Fruit fly (Drosophila melanogaster): ENCODE data around the gene Xrcc2.

Gene Xrcc2

DNA sequence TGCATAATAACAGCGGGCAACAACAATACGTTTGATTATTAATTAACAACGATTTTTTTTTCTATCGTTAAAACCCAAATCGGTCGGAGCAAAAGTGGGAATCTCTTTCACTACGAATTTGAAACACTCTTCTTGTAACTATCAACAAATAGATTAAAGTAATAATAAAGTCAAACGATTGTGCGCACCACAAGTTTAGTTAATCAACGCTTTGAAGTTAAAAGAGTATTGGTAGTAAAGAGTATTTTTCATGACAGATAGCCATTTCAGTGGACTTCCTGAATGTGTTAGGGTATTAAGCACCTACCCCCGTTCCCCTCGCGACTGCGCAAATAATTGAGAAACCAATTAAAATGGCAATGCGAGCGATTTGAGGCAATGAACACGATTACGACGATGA is 46.9 kb downstream of the Xrcc2 start:
- TF ChIP-seq dl (GFP tag; optimal IDR thresholded peaks at IDR 0.05; ENCODE audit: insufficient read depth in 1 of 2, partially characterized antibody in 2 of 2) (no peak), br (GFP tag; optimal IDR thresholded peaks at IDR 0.05) (peak; percentile 75), Myc (optimal IDR thresholded peaks at IDR 0.05) (no peak), fru (GFP tag; optimal IDR thresholded peaks at IDR 0.05) (peak; percentile 76), Jra (GFP tag; optimal IDR thresholded peaks at IDR 0.05) (no peak), Mio (GFP tag; optimal IDR thresholded peaks at IDR 0.05) (no peak), CG9705 (GFP tag; optimal IDR thresholded peaks at IDR 0.05) (peak; percentile 16), CG32264 (GFP tag; optimal IDR thresholded peaks at IDR 0.05) (peak; percentile 18), Sp1 (GFP tag; optimal IDR thresholded peaks at IDR 0.05) (peak; percentile 73), CrebA (GFP tag; optimal IDR thresholded peaks at IDR 0.05; ENCODE audit: borderline replicate concordance) (no peak), Hr83 (GFP tag; optimal IDR thresholded peaks at IDR 0.05; ENCODE audit: poor library complexity, severe bottlenecking) (no peak), N (GFP tag; optimal IDR thresholded peaks at IDR 0.05) (no peak), psq (GFP tag; optimal IDR thresholded peaks at IDR 0.05) (peak; percentile 49), tai (GFP tag; optimal IDR thresholded peaks at IDR 0.05) (peak; percentile 48), woc (GFP tag; optimal IDR thresholded peaks at IDR 0.05) (peak; percentile 48), Hr78 (GFP tag; optimal IDR thresholded peaks at IDR 0.05) (no peak), Rel (GFP tag; optimal IDR thresholded peaks at IDR 0.05) (no peak), Rel (tag; optimal IDR thresholded peaks at IDR 0.05) (peak; percentile 24), OdsH (GFP tag; optimal IDR thresholded peaks at IDR 0.05) (peak; percentile 76), jim (GFP tag; optimal IDR thresholded peaks at IDR 0.05) (no peak), dsf (GFP tag; optimal IDR thresholded peaks at IDR 0.05; ENCODE audit: borderline replicate concordance) (no peak), foxo (GFP tag; optimal IDR thresholded peaks at IDR 0.05) (peak; percentile 37 to 80), pan (optimal IDR thresholded peaks at IDR 0.05) (no peak), ey (GFP tag; optimal IDR thresholded peaks at IDR 0.05) (peak; percentile 86), usp (GFP tag; optimal IDR thresholded peaks at IDR 0.05) (no peak), Dfd (GFP tag; optimal IDR thresholded peaks at IDR 0.05) (no peak), Dif (GFP tag; optimal IDR thresholded peaks at IDR 0.05; ENCODE audit: partially characterized antibody) (no peak), lola (GFP tag; optimal IDR thresholded peaks at IDR 0.05) (no peak), HLH106 (tag; optimal IDR thresholded peaks at IDR 0.05) (peak; percentile 85), Abd-B (GFP tag; optimal IDR thresholded peaks at IDR 0.05) (no peak), h (GFP tag; optimal IDR thresholded peaks at IDR 0.05) (peak; percentile 81), brk (GFP tag; optimal IDR thresholded peaks at IDR 0.05) (peak; percentile 27), GATAd (GFP tag; optimal IDR thresholded peaks at IDR 0.05) (no peak), rgr (GFP tag; optimal IDR thresholded peaks at IDR 0.05) (peak; percentile 83), sage (GFP tag; optimal IDR thresholded peaks at IDR 0.05) (no peak), sv (GFP tag; optimal IDR thresholded peaks at IDR 0.05) (peak; percentile 70), dmrt93B (GFP tag; optimal IDR thresholded peaks at IDR 0.05) (peak; percentile 62), Hnf4 (GFP tag; optimal IDR thresholded peaks at IDR 0.05) (peak; percentile 73), Vsx2 (GFP tag; optimal IDR thresholded peaks at IDR 0.05; ENCODE audit: partially characterized antibody) (no peak)

DNA sequence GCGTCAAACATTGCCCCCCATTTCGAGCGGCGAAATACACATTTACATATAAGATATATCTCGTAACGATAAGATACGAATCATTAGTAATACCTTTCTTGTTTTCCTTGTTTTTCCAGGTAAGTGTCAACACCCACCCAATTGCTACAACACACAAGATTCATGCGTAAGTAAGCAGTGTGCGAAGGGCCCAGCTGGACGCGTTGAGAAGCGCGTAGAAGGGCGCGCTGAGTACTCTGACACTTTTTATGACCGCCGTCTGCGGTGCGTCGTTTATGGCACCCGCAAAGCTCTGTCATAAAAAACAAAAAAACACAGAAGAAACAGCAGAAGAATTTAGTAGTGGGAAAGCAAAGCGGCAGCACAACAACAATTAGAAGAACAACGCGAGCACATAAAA is 47.8 kb downstream of the Xrcc2 start:
- no peak for TF ChIP-seq OdsH (GFP tag; optimal IDR thresholded peaks at IDR 0.05)
- no peak for TF ChIP-seq Sp1 (GFP tag; optimal IDR thresholded peaks at IDR 0.05)
- TF ChIP-seq dsf (GFP tag; optimal IDR thresholded peaks at IDR 0.05; ENCODE audit: borderline replicate concordance), result no peak
- no peak for TF ChIP-seq dl (GFP tag; optimal IDR thresholded peaks at IDR 0.05; ENCODE audit: insufficient read depth in 1 of 2, partially characterized antibody in 2 of 2)
- no peak for TF ChIP-seq woc (GFP tag; optimal IDR thresholded peaks at IDR 0.05)
- TF ChIP-seq pan (optimal IDR thresholded peaks at IDR 0.05), result no peak
- no peak for TF ChIP-seq tai (GFP tag; optimal IDR thresholded peaks at IDR 0.05)
- no peak for TF ChIP-seq lola (GFP tag; optimal IDR thresholded peaks at IDR 0.05)
- TF ChIP-seq dmrt93B (GFP tag; optimal IDR thresholded peaks at IDR 0.05), result no peak
- no peak for TF ChIP-seq CG9705 (GFP tag; optimal IDR thresholded peaks at IDR 0.05)
- no peak for TF ChIP-seq Hr78 (GFP tag; optimal IDR thresholded peaks at IDR 0.05)
- no peak for TF ChIP-seq Hnf4 (GFP tag; optimal IDR thresholded peaks at IDR 0.05)
- no peak for TF ChIP-seq CrebA (GFP tag; optimal IDR thresholded peaks at IDR 0.05; ENCODE audit: borderline replicate concordance)
- no peak for TF ChIP-seq Myc (optimal IDR thresholded peaks at IDR 0.05)
- no peak for TF ChIP-seq sage (GFP tag; optimal IDR thresholded peaks at IDR 0.05)
- no peak for TF ChIP-seq Dif (GFP tag; optimal IDR thresholded peaks at IDR 0.05; ENCODE audit: partially characterized antibody)
- no peak for TF ChIP-seq jim (GFP tag; optimal IDR thresholded peaks at IDR 0.05)
- TF ChIP-seq Mio (GFP tag; optimal IDR thresholded peaks at IDR 0.05), result no peak
- TF ChIP-seq Dfd (GFP tag; optimal IDR thresholded peaks at IDR 0.05), result no peak
- no peak for TF ChIP-seq sv (GFP tag; optimal IDR thresholded peaks at IDR 0.05)
